Fruit fly (Drosophila melanogaster): ENCODE data around the gene Tango10.

DNA sequence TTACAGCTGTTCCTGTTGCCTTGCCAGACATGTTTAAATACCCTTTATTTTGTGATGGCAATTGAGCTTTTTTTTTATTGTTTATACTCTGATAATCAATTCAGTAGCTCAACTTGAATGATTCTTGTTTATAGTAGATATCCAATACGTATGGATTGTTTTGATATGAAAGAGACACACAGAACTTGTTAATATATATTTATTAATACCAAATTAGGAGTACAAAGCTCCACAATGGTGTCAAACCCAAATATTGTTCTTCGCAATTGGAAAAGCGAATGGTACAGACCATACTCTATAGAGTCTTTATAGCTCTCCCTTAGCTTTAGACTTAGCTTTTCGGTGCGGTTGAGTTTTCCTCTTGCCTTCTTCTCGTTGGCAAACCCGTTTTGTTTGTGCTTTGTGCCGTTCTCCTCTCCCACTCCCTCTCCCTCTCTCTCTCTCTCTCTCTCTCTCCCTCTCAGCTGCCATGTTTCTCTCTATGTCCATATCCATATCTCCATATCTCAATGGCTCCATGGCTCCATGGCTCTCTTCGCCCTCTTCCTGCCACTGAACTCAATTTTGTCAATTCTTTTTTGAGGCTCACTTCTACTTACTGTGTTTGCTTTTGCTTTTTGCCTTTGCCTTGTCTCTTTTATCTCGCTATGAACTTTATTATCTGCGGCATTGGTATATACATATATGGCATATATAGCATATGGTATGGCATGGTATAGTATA lies 34.0 kb upstream of the Tango10 start:
- TF ChIP-seq brk (GFP tag; optimal IDR thresholded peaks at IDR 0.05) (peak; percentile 36), foxo (GFP tag; optimal IDR thresholded peaks at IDR 0.05) (peak in 1 of 2 experiments; percentile 86), CrebA (GFP tag; optimal IDR thresholded peaks at IDR 0.05; ENCODE audit: borderline replicate concordance) (no peak)

Data from whole organism, wandering third instar larva.